Worm (Caenorhabditis elegans) whole organism, L3 larva: Measurements from ENCODE around the gene aat-3.

Experiments
- R02D3.7 ChIP-seq: fragments of 150-350 bp; optimal IDR thresholded peaks from 2 replicates; lab custom pipeline; 2014; ENCODE audit warnings: missing biosample characterization, missing genetic modification characterization
- ZK546.5 ChIP-seq: sonication (generic microtip); optimal IDR thresholded peaks from 2 replicates; lab custom pipeline; 2017; ENCODE audit warnings: missing biosample characterization, missing genetic modification characterization
- ama-1 ChIP-seq: fragments of 150-350 bp; optimal IDR thresholded peaks from 2 replicates; lab custom pipeline; 2018
- ceh-9 ChIP-seq: sonication (generic microtip); optimal IDR thresholded peaks from 2 replicates; lab custom pipeline; 2018; ENCODE audit warnings: missing biosample characterization, missing genetic modification characterization
- egl-5 ChIP-seq: fragments of 150-350 bp; optimal IDR thresholded peaks from 2 replicates; lab custom pipeline; 2017; ENCODE audit warnings: missing biosample characterization, missing genetic modification reagents, missing genetic modification characterization, inconsistent platforms
- elt-1 ChIP-seq: fragments of 150-350 bp; optimal IDR thresholded peaks from 2 replicates; lab custom pipeline; 2014; ENCODE audit warnings: missing biosample characterization, missing genetic modification characterization
- elt-2 ChIP-seq: sonication (generic microtip); optimal IDR thresholded peaks from 2 replicates; lab custom pipeline; 2016; ENCODE audit warnings: missing genetic modification reagents, mild to moderate bottlenecking, missing genetic modification characterization, missing compliant biosample characterization
- elt-3 ChIP-seq, 3 experiments: fragments of 150-350 bp in 1 of 3; sonication (generic microtip) in 2 of 3; optimal IDR thresholded peaks; 2 replicates in 2 of 3; 4 replicates in 1 of 3; lab custom pipeline; 2014 to 2017; ENCODE audit warnings: missing biosample characterization in 3 of 3, missing genetic modification characterization in 3 of 3
- fkh-10 ChIP-seq: sonication (generic microtip); optimal IDR thresholded peaks from 2 replicates; lab custom pipeline; 2017; ENCODE audit warnings: missing biosample characterization, missing genetic modification reagents, missing genetic modification characterization
- fkh-2 ChIP-seq: fragments of 150-350 bp; optimal IDR thresholded peaks from 2 replicates; lab custom pipeline; 2014; ENCODE audit warnings: missing biosample characterization, missing genetic modification reagents, missing genetic modification characterization
- fos-1 ChIP-seq: fragments of 150-350 bp; optimal IDR thresholded peaks from 2 replicates; lab custom pipeline; 2014; ENCODE audit warnings: missing biosample characterization, missing genetic modification characterization
- hmg-11 ChIP-seq: sonication (generic microtip); optimal IDR thresholded peaks from 2 replicates; lab custom pipeline; 2016; ENCODE audit warnings: missing genetic modification characterization, missing compliant biosample characterization
- jun-1 ChIP-seq: fragments of 150-350 bp; optimal IDR thresholded peaks from 2 replicates; lab custom pipeline; 2014; ENCODE audit warnings: missing biosample characterization, missing genetic modification reagents, missing genetic modification characterization
- lin-15B ChIP-seq: fragments of 150-350 bp; optimal IDR thresholded peaks from 2 replicates; lab custom pipeline; 2014; ENCODE audit warnings: missing biosample characterization, missing genetic modification characterization
- mml-1 ChIP-seq: fragments of 150-350 bp; sonication (generic microtip); optimal IDR thresholded peaks from 3 replicates; lab custom pipeline; 2014; ENCODE audit warnings: missing biosample characterization, missing genetic modification characterization
- nfya-1 ChIP-seq: sonication (generic microtip); optimal IDR thresholded peaks from 2 replicates; lab custom pipeline; 2017; ENCODE audit warnings: missing genetic modification characterization, mild to moderate bottlenecking, missing compliant biosample characterization, antibody characterized with exemption, moderate library complexity; ENCODE audit not compliant: insufficient read depth
- nhr-11 ChIP-seq: fragments of 150-350 bp; optimal IDR thresholded peaks from 2 replicates; lab custom pipeline; 2014; ENCODE audit warnings: missing biosample characterization, missing genetic modification characterization
- nhr-12 ChIP-seq: fragments of 150-350 bp; optimal IDR thresholded peaks from 2 replicates; lab custom pipeline; 2014; ENCODE audit warnings: missing biosample characterization, missing genetic modification characterization
- nhr-237 ChIP-seq: fragments of 150-350 bp; optimal IDR thresholded peaks from 2 replicates; lab custom pipeline; 2014; ENCODE audit warnings: missing biosample characterization, missing genetic modification characterization
- nhr-25 ChIP-seq: sonication (generic microtip); optimal IDR thresholded peaks from 2 replicates; lab custom pipeline; 2017; ENCODE audit warnings: missing biosample characterization, missing genetic modification characterization
- nhr-28 ChIP-seq: fragments of 150-350 bp; optimal IDR thresholded peaks from 2 replicates; lab custom pipeline; 2014; ENCODE audit warnings: missing biosample characterization, missing genetic modification characterization
- nhr-43 ChIP-seq: sonication (generic microtip); optimal IDR thresholded peaks from 2 replicates; lab custom pipeline; 2016; ENCODE audit warnings: mild to moderate bottlenecking, missing genetic modification characterization, missing compliant biosample characterization; ENCODE audit not compliant: poor library complexity, severe bottlenecking
- nhr-67 ChIP-seq: fragments of 150-350 bp; optimal IDR thresholded peaks from 2 replicates; lab custom pipeline; 2014; ENCODE audit warnings: missing biosample characterization, missing genetic modification characterization
- nhr-76 ChIP-seq: fragments of 150-350 bp; sonication (generic microtip); optimal IDR thresholded peaks from 5 replicates; lab custom pipeline; 2014; ENCODE audit warnings: missing biosample characterization, missing genetic modification characterization
- nhr-77 ChIP-seq: fragments of 150-350 bp; optimal IDR thresholded peaks from 2 replicates; lab custom pipeline; 2014; ENCODE audit warnings: missing biosample characterization, missing genetic modification characterization
- pha-4 ChIP-seq: fragments of 150-350 bp; optimal IDR thresholded peaks from 2 replicates; lab custom pipeline; 2014; ENCODE audit warnings: missing biosample characterization, missing genetic modification reagents, missing genetic modification characterization
- pqm-1 ChIP-seq: fragments of 150-350 bp; optimal IDR thresholded peaks from 2 replicates; lab custom pipeline; 2017; ENCODE audit warnings: missing biosample characterization, missing genetic modification characterization, inconsistent platforms
- sea-2 ChIP-seq: fragments of 150-350 bp; sonication (generic microtip); optimal IDR thresholded peaks from 4 replicates; lab custom pipeline; 2014; ENCODE audit warnings: missing biosample characterization, missing genetic modification reagents, missing genetic modification characterization
- skn-1 ChIP-seq: fragments of 150-350 bp; optimal IDR thresholded peaks from 2 replicates; lab custom pipeline; 2014; ENCODE audit warnings: missing biosample characterization, missing genetic modification characterization
- snpc-4 ChIP-seq: fragments of 150-350 bp; optimal IDR thresholded peaks from 2 replicates; lab custom pipeline; 2014; ENCODE audit warnings: missing biosample characterization, missing genetic modification characterization
- unc-39 ChIP-seq: sonication (generic microtip); optimal IDR thresholded peaks from 4 replicates; lab custom pipeline; 2017; ENCODE audit warnings: missing biosample characterization, missing genetic modification characterization
- unc-62 ChIP-seq: fragments of 150-350 bp; sonication (generic microtip); optimal IDR thresholded peaks from 4 replicates; lab custom pipeline; 2014; ENCODE audit warnings: missing biosample characterization, missing genetic modification reagents, missing genetic modification characterization
- zag-1 ChIP-seq: fragments of 150-350 bp; optimal IDR thresholded peaks from 2 replicates; lab custom pipeline; 2014; ENCODE audit warnings: missing biosample characterization, missing genetic modification characterization
- ztf-11 ChIP-seq: fragments of 150-350 bp; optimal IDR thresholded peaks from 2 replicates; lab custom pipeline; 2014; ENCODE audit warnings: missing biosample characterization, missing genetic modification characterization
- ztf-4 ChIP-seq: fragments of 150-350 bp; optimal IDR thresholded peaks from 2 replicates; lab custom pipeline; 2014; ENCODE audit warnings: missing biosample characterization, missing genetic modification characterization

aat-3 gene

DNA sequence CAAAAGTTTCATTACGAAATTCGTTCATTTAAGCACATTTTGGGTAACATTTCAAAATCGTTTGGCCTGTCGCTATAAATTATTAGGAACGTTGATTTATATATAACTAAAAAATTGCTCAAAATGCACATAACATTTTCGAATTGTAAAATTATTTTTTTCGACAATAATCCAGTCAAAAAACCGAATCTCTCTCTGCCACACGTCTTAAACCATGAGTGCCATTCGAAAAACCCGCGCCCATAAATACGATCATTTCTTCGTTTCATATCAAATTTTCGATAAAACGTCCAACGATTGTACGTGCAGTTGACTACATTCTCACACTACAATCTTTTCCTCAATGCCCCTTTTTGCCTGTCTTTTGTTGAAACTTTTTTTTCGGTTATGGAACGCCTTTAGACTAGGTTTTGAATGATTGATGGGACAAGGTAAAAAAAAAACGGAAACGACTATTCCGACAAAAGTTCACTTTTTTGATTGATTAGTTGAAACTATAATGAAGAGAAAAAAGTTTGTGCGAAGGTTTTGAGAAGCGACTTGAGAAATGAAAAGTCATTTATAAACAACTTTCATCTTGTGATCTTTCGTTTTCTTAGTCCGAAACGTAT lies 40.7 kb downstream of the aat-3 start:
- TF ChIP-seq fkh-10 (no peak), nhr-25 (no peak), nhr-77 (tag; lab: Kevin White, UChicago) (no peak), egl-5 (tag; lab: Kevin White, UChicago) (peak; percentile 13), ztf-11 (tag; lab: Kevin White, UChicago) (no peak), ztf-4 (tag; lab: Kevin White, UChicago) (peak; percentile 11), unc-62 (GFP tag; lab: Kevin White, UChicago) (no peak), ama-1 (lab: Kevin White, UChicago) (peak; percentile 73), snpc-4 (tag; lab: Kevin White, UChicago) (no peak), nhr-76 (tag; lab: Kevin White, UChicago) (no peak), R02D3.7 (no peak), fkh-2 (tag; lab: Kevin White, UChicago) (no peak), pha-4 (tag; lab: Kevin White, UChicago) (peak; percentile 42), nhr-67 (tag; lab: Kevin White, UChicago) (no peak), elt-2 (tag; lab: Kevin White, UChicago) (peak; percentile 32), jun-1 (tag; lab: Kevin White, UChicago) (no peak), nhr-237 (tag; lab: Kevin White, UChicago) (no peak), ceh-9 (tag; lab: Kevin White, UChicago) (no peak), nfya-1 (tag; lab: Kevin White, UChicago) (peak; percentile 6)
- TF ChIP-seq, all 47 proteins: peak for 6

DNA sequence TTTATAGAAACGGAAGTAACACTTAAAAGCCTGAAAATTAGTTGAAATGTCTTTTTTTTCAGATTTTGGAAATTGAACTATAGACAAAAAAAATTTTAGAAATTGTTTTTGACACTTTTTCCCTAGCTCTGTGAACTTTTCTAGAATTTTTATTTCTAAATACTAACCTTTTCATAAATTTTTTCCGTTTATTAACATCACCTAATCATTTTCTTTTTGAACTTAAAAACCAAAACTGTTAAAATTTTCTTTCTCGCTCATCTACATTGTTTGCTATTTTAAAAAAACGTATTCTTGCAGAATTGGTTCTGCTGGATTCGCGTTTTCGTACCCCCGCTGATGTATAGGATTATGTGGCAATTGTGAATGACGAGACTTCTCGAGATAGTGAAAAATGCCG lies 41.6 kb downstream of the aat-3 start, which contains the start of the genes nhr-40 and T03G6.7:
TSS of gene nhr-40 (plus strand) at position 301 of the 400 bp plus-strand sequence.
TSS of gene T03G6.7 (plus strand) at position 337 of the 400 bp plus-strand sequence.
- no peak for TF ChIP-seq sea-2 (GFP tag; lab: Kevin White, UChicago)
- no peak for TF ChIP-seq egl-5 (tag; lab: Kevin White, UChicago)
- no peak for TF ChIP-seq fos-1 (tag; lab: Kevin White, UChicago)
- no peak for TF ChIP-seq nhr-28 (tag; lab: Kevin White, UChicago)
- no peak for TF ChIP-seq ZK546.5 (tag; lab: Kevin White, UChicago)
- TF ChIP-seq zag-1 (tag; lab: Kevin White, UChicago): no peak
- no peak for TF ChIP-seq snpc-4 (tag; lab: Kevin White, UChicago)
- no peak for TF ChIP-seq skn-1 (tag; lab: Kevin White, UChicago)
- no peak for TF ChIP-seq nhr-11 (tag; lab: Kevin White, UChicago)
- TF ChIP-seq hmg-11 (tag; lab: Kevin White, UChicago): no peak
- no peak for TF ChIP-seq ztf-4 (tag; lab: Kevin White, UChicago)
- TF ChIP-seq nhr-43 (tag; lab: Kevin White, UChicago): no peak
- no peak for TF ChIP-seq elt-3 (tag; optimal IDR thresholded peaks at IDR 0.05; lab: Kevin White, UChicago)
- TF ChIP-seq nhr-25: no peak

DNA sequence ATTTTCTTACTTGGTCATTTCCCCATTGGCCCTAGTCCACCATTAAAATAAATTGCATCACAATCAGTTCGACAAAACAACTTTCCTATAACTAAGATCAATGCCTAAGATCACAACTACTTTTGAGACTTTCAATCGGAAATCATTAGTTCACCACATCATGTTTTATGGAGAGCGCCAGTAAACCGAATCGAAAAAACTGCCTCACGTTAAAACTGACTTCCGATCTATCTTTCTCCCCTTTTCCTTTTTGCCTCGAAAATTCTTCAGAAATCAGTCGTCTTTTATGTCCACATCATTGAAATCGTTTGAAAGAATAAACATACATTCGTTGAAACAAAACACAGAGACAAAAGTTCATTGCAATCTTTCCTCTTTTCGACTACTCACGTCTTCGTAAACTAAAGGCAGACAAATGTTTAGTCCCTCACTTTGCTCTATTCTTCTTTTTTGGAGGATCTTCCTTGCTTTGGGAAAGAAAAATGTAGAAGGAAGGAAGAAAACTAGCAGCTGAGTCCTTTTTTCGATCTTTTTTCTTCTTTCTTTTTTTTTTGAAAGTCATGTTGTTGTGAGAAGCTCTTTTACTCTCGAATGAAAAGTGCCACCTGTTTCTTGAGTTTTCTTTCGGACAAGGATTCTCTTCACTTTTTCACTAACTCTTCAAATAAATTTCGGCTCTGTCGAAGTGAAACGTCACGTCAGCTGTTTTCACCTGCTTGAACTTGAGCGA lies 43.1 kb downstream of the aat-3 start:
- no peak for TF ChIP-seq sea-2 (GFP tag; lab: Kevin White, UChicago)
- peak; percentile 30 for TF ChIP-seq nfya-1 (tag; lab: Kevin White, UChicago)
- TF ChIP-seq nhr-237 (tag; lab: Kevin White, UChicago): no peak
- no peak for TF ChIP-seq ama-1 (lab: Kevin White, UChicago)
- peak; percentile 23 for TF ChIP-seq elt-1 (tag; lab: Kevin White, UChicago)
- TF ChIP-seq pqm-1 (tag; lab: Kevin White, UChicago): no peak
- peak; percentile 83 for TF ChIP-seq fkh-10
- TF ChIP-seq nhr-12 (tag; lab: Kevin White, UChicago): no peak

DNA sequence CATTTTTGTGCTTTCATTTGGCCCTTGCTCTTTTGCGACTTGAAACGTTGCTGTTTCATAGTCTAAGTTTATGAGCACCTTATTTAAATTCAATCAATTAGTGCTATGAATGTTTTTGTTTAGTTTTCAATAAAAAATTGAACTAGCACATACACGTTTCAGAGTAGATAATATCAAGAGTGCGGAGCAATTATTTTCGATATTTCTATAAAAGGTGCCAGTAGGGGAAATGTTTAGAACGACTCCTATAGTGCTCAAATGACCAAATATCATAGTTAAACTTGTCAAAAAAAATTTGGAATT lies 43.6 kb downstream of the aat-3 start:
- TF ChIP-seq unc-39 (tag; lab: Kevin White, UChicago): no peak
- TF ChIP-seq pqm-1 (tag; lab: Kevin White, UChicago): no peak
- no peak for TF ChIP-seq nhr-237 (tag; lab: Kevin White, UChicago)
- no peak for TF ChIP-seq elt-1 (tag; lab: Kevin White, UChicago)
- no peak for TF ChIP-seq sea-2 (GFP tag; lab: Kevin White, UChicago)
- TF ChIP-seq lin-15B (tag; lab: Kevin White, UChicago): no peak
- no peak for TF ChIP-seq nhr-28 (tag; lab: Kevin White, UChicago)
- TF ChIP-seq nhr-11 (tag; lab: Kevin White, UChicago): no peak
- TF ChIP-seq snpc-4 (tag; lab: Kevin White, UChicago): no peak
- TF ChIP-seq ama-1 (lab: Kevin White, UChicago): no peak
- TF ChIP-seq mml-1: no peak
- no peak for TF ChIP-seq elt-3 (tag; optimal IDR thresholded peaks at IDR 0.05; lab: Kevin White, UChicago)
